Fruit fly (Drosophila melanogaster): ENCODE data around the gene Gdh.

Gdh gene

DNA sequence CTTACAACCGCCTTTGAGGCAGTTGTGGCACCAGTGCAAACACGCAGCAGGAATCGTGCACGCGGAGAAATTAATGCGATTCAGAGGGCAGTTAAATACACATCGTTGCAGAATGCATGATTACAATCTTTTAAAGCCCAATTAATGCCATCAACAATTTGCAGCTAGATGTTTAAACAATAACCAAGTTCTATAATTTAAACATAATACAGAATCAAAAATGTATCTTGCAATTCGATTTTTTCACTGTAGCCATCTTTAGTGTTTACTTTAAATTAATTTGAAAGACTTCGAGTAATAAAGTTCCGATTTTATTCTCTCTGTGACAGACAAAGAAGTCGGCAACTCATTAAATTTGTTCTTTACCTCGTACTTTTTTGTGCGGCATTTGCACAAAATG, 26.9 kb downstream of the Gdh start:
- TF ChIP-seq h (GFP tag; optimal IDR thresholded peaks at IDR 0.05) (peak; percentile 85), Myc (optimal IDR thresholded peaks at IDR 0.05) (no peak), jim (GFP tag; optimal IDR thresholded peaks at IDR 0.05) (no peak), Hr83 (GFP tag; optimal IDR thresholded peaks at IDR 0.05; ENCODE audit: poor library complexity, severe bottlenecking) (no peak), CG32264 (GFP tag; optimal IDR thresholded peaks at IDR 0.05) (peak; percentile 40), CG9705 (GFP tag; optimal IDR thresholded peaks at IDR 0.05) (peak; percentile 1), sv (GFP tag; optimal IDR thresholded peaks at IDR 0.05) (no peak), Vsx2 (GFP tag; optimal IDR thresholded peaks at IDR 0.05; ENCODE audit: partially characterized antibody) (no peak), Jra (GFP tag; optimal IDR thresholded peaks at IDR 0.05) (no peak), pan (optimal IDR thresholded peaks at IDR 0.05) (no peak), Abd-B (GFP tag; optimal IDR thresholded peaks at IDR 0.05) (no peak), Sp1 (GFP tag; optimal IDR thresholded peaks at IDR 0.05) (peak; percentile 75), Rel (GFP tag; optimal IDR thresholded peaks at IDR 0.05) (no peak), Rel (tag; optimal IDR thresholded peaks at IDR 0.05) (no peak), fru (GFP tag; optimal IDR thresholded peaks at IDR 0.05) (peak; percentile 86), brk (GFP tag; optimal IDR thresholded peaks at IDR 0.05) (peak; percentile 32), usp (GFP tag; optimal IDR thresholded peaks at IDR 0.05) (no peak), Dfd (GFP tag; optimal IDR thresholded peaks at IDR 0.05) (no peak), GATAd (GFP tag; optimal IDR thresholded peaks at IDR 0.05) (no peak), psq (GFP tag; optimal IDR thresholded peaks at IDR 0.05) (peak; percentile 62), N (GFP tag; optimal IDR thresholded peaks at IDR 0.05) (no peak), sage (GFP tag; optimal IDR thresholded peaks at IDR 0.05) (peak; percentile 59), Mio (GFP tag; optimal IDR thresholded peaks at IDR 0.05) (no peak), CrebA (GFP tag; optimal IDR thresholded peaks at IDR 0.05; ENCODE audit: borderline replicate concordance) (no peak), foxo (GFP tag; optimal IDR thresholded peaks at IDR 0.05) (peak in 1 of 2 experiments; percentile 85), HLH106 (tag; optimal IDR thresholded peaks at IDR 0.05) (peak; percentile 79), dmrt93B (GFP tag; optimal IDR thresholded peaks at IDR 0.05) (peak; percentile 71), br (GFP tag; optimal IDR thresholded peaks at IDR 0.05) (peak; percentile 79), Dif (GFP tag; optimal IDR thresholded peaks at IDR 0.05; ENCODE audit: partially characterized antibody) (no peak), ey (GFP tag; optimal IDR thresholded peaks at IDR 0.05) (peak; percentile 72), lola (GFP tag; optimal IDR thresholded peaks at IDR 0.05) (no peak), rgr (GFP tag; optimal IDR thresholded peaks at IDR 0.05) (peak; percentile 77), OdsH (GFP tag; optimal IDR thresholded peaks at IDR 0.05) (peak; percentile 72), Hr78 (GFP tag; optimal IDR thresholded peaks at IDR 0.05) (no peak), woc (GFP tag; optimal IDR thresholded peaks at IDR 0.05) (peak; percentile 64), tai (GFP tag; optimal IDR thresholded peaks at IDR 0.05) (peak; percentile 16), Hnf4 (GFP tag; optimal IDR thresholded peaks at IDR 0.05) (peak; percentile 68), dl (GFP tag; optimal IDR thresholded peaks at IDR 0.05; ENCODE audit: insufficient read depth in 1 of 2, partially characterized antibody in 2 of 2) (no peak), dsf (GFP tag; optimal IDR thresholded peaks at IDR 0.05; ENCODE audit: borderline replicate concordance) (no peak)

DNA sequence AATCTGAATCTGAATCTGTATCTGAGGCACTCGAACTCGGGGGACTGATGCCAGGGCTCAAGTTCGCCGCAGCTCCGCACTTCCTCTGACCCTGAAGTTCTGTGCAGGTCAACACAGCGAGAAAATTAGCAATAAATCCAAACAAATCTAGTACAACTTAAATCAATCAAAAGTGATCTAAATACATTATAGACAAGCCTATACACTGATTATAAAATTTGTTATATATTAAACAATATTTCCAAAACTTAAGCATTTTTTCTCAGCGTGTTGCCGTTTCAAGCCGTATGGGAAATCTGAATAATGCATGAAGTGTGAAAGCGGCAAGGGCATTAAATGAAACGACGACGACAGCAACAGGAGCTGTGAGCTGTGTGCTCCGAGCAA, 27.9 kb downstream of the Gdh start:
- no peak for TF ChIP-seq Abd-B (GFP tag; optimal IDR thresholded peaks at IDR 0.05)
- no peak for TF ChIP-seq lola (GFP tag; optimal IDR thresholded peaks at IDR 0.05)
- no peak for TF ChIP-seq jim (GFP tag; optimal IDR thresholded peaks at IDR 0.05)
- peak; percentile 79 for TF ChIP-seq Rel (GFP tag; optimal IDR thresholded peaks at IDR 0.05)
- TF ChIP-seq Rel (tag; optimal IDR thresholded peaks at IDR 0.05), result peak; percentile 68
- TF ChIP-seq Sp1 (GFP tag; optimal IDR thresholded peaks at IDR 0.05), result peak; percentile 94
- TF ChIP-seq br (GFP tag; optimal IDR thresholded peaks at IDR 0.05), result peak; percentile 94
- no peak for TF ChIP-seq Mio (GFP tag; optimal IDR thresholded peaks at IDR 0.05)
- no peak for TF ChIP-seq sv (GFP tag; optimal IDR thresholded peaks at IDR 0.05)
- TF ChIP-seq Hr78 (GFP tag; optimal IDR thresholded peaks at IDR 0.05), result no peak
- TF ChIP-seq woc (GFP tag; optimal IDR thresholded peaks at IDR 0.05), result peak; percentile 90
- no peak for TF ChIP-seq Hr83 (GFP tag; optimal IDR thresholded peaks at IDR 0.05; ENCODE audit: poor library complexity, severe bottlenecking)
- TF ChIP-seq fru (GFP tag; optimal IDR thresholded peaks at IDR 0.05), result peak; percentile 94
- TF ChIP-seq Dfd (GFP tag; optimal IDR thresholded peaks at IDR 0.05), result no peak
- no peak for TF ChIP-seq dl (GFP tag; optimal IDR thresholded peaks at IDR 0.05; ENCODE audit: insufficient read depth in 1 of 2, partially characterized antibody in 2 of 2)
- peak; percentile 89 for TF ChIP-seq brk (GFP tag; optimal IDR thresholded peaks at IDR 0.05)
- TF ChIP-seq sage (GFP tag; optimal IDR thresholded peaks at IDR 0.05), result peak; percentile 93
- TF ChIP-seq rgr (GFP tag; optimal IDR thresholded peaks at IDR 0.05), result peak; percentile 95
- peak; percentile 80 for TF ChIP-seq CG9705 (GFP tag; optimal IDR thresholded peaks at IDR 0.05)
- TF ChIP-seq dmrt93B (GFP tag; optimal IDR thresholded peaks at IDR 0.05), result peak; percentile 86
- TF ChIP-seq h (GFP tag; optimal IDR thresholded peaks at IDR 0.05), result peak; percentile 95
- TF ChIP-seq pan (optimal IDR thresholded peaks at IDR 0.05), result no peak
- peak; percentile 48 for TF ChIP-seq CrebA (GFP tag; optimal IDR thresholded peaks at IDR 0.05; ENCODE audit: borderline replicate concordance)
- peak; percentile 71 for TF ChIP-seq Jra (GFP tag; optimal IDR thresholded peaks at IDR 0.05)
- TF ChIP-seq usp (GFP tag; optimal IDR thresholded peaks at IDR 0.05), result no peak
- TF ChIP-seq psq (GFP tag; optimal IDR thresholded peaks at IDR 0.05), result peak; percentile 89
- peak; percentile 95 for TF ChIP-seq OdsH (GFP tag; optimal IDR thresholded peaks at IDR 0.05)
- peak; percentile 93 for TF ChIP-seq ey (GFP tag; optimal IDR thresholded peaks at IDR 0.05)
- TF ChIP-seq Myc (optimal IDR thresholded peaks at IDR 0.05), result no peak
- peak; percentile 94 for TF ChIP-seq HLH106 (tag; optimal IDR thresholded peaks at IDR 0.05)
- TF ChIP-seq dsf (GFP tag; optimal IDR thresholded peaks at IDR 0.05; ENCODE audit: borderline replicate concordance), result peak; percentile 82
- no peak for TF ChIP-seq N (GFP tag; optimal IDR thresholded peaks at IDR 0.05)
- no peak for TF ChIP-seq Dif (GFP tag; optimal IDR thresholded peaks at IDR 0.05; ENCODE audit: partially characterized antibody)
- TF ChIP-seq foxo (GFP tag; optimal IDR thresholded peaks at IDR 0.05), result peak in 1 of 2 experiments; percentile 95
- peak; percentile 88 for TF ChIP-seq tai (GFP tag; optimal IDR thresholded peaks at IDR 0.05)
- TF ChIP-seq Hnf4 (GFP tag; optimal IDR thresholded peaks at IDR 0.05), result peak; percentile 92
- TF ChIP-seq Vsx2 (GFP tag; optimal IDR thresholded peaks at IDR 0.05; ENCODE audit: partially characterized antibody), result no peak
- peak; percentile 19 for TF ChIP-seq GATAd (GFP tag; optimal IDR thresholded peaks at IDR 0.05)
- TF ChIP-seq CG32264 (GFP tag; optimal IDR thresholded peaks at IDR 0.05), result peak; percentile 80

Data from whole organism, wandering third instar larva.